Fruit fly (Drosophila melanogaster): ENCODE measurements around the gene Ntf-2r.

DNA sequence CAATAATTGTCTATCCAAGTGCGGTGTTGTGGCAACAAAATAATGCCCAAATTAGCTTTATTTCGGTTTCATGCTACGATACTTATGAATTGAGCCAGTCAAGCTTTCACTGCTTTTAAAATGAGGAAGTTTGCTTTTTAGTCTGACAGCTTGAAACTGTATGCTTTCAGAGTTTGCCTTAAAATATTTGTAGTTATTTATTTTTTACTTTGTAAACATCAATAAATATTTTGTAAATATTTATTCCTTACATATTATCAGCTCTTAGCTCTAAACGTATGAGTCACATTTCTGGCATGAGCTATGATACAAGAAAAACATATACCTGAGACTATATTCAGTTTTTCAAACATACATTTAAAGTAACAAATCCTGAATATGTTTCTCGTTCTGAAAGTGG, 26.6 kb downstream of the Ntf-2r start:
- TF ChIP-seq CG8478 (optimal IDR thresholded peaks at IDR 0.05) (no peak), usp (GFP tag; optimal IDR thresholded peaks at IDR 0.05) (no peak), Dll (optimal IDR thresholded peaks at IDR 0.05) (no peak), psq (optimal IDR thresholded peaks at IDR 0.05) (no peak), EcR (GFP tag; optimal IDR thresholded peaks at IDR 0.05) (no peak), pan (optimal IDR thresholded peaks at IDR 0.05) (no peak)

Measured in whole organism.